Fruit fly (Drosophila melanogaster): ENCODE measurements around the gene CG5280.

The CG5280 gene

DNA sequence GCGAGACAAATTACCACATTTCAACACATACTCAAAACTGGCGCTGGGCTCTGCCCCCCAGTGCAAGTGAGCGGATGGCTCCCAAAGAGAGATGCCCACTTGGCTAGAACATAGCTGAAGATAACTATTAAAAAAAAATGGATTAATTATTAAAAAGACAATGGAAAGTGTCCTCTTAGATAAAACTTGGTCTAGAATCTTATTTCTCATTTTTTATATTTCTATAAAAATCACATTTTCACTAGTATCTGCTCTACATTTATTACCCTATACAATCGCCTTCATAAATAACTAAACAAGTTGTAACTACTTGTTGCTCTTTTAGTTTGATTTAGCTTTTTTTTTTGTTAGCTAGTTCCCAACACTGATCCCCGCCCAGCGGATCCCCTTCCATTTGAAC, 42.8 kb upstream of the CG5280 start (continued):
- 0 out of 2 replicates have a peak, but pooled peaks have one; percentile 8 for TF ChIP-seq CG10959 (GFP tag; IDR thresholded peaks at IDR 0.05)
- TF ChIP-seq sens (GFP tag), result peak; percentile 69
- TF ChIP-seq CG10267 (tag; optimal IDR thresholded peaks at IDR 0.05), result peak; percentile 21
- TF ChIP-seq vvl (GFP tag; IDR thresholded peaks at IDR 0.05), result 0 out of 2 replicates have a peak, but pooled peaks have one; percentile 15
- TF ChIP-seq Dek (tag; optimal IDR thresholded peaks at IDR 0.05), result no peak
- TF ChIP-seq CG6683 (GFP tag; optimal IDR thresholded peaks at IDR 0.05), result no peak
- no peak for TF ChIP-seq nau (GFP tag; optimal IDR thresholded peaks at IDR 0.05)
- peak; percentile 19 for TF ChIP-seq CoRest (tag; optimal IDR thresholded peaks at IDR 0.05)
- TF ChIP-seq CG9609 (GFP tag; optimal IDR thresholded peaks at IDR 0.05), result no peak
- peak; percentile 17 for TF ChIP-seq Hsf (GFP tag; optimal IDR thresholded peaks at IDR 0.05)
- no peak for TF ChIP-seq CG34376 (GFP tag; optimal IDR thresholded peaks at IDR 0.05)
- TF ChIP-seq jigr1 (GFP tag; IDR thresholded peaks at IDR 0.05), result no peak
- TF ChIP-seq BEAF-32 (GFP tag; optimal IDR thresholded peaks at IDR 0.05), result no peak
- TF ChIP-seq Ptx1 (GFP tag; IDR thresholded peaks at IDR 0.05), result peak; percentile 31; the same call in 1 of the 2 replicates
- TF ChIP-seq dmrt11E (tag; optimal IDR thresholded peaks at IDR 0.05), result peak; percentile 58
- peak; percentile 35 for TF ChIP-seq Blimp-1 (GFP tag; optimal IDR thresholded peaks at IDR 0.05)
- TF ChIP-seq Gug (GFP tag; IDR thresholded peaks at IDR 0.05), result no peak
- peak; percentile 35 for TF ChIP-seq CG2678 (tag; optimal IDR thresholded peaks at IDR 0.05)
- peak; percentile 28 for TF ChIP-seq CG18262 (tag; optimal IDR thresholded peaks at IDR 0.05)
- TF ChIP-seq gem (tag; optimal IDR thresholded peaks at IDR 0.05), result peak; percentile 45
- TF ChIP-seq nmo (GFP tag; optimal IDR thresholded peaks at IDR 0.05), result peak; percentile 42
- no peak for TF ChIP-seq Six4 (GFP tag; optimal IDR thresholded peaks at IDR 0.05)
- no peak for TF ChIP-seq chn (GFP tag; optimal IDR thresholded peaks at IDR 0.05)
- TF ChIP-seq exex (tag; optimal IDR thresholded peaks at IDR 0.05), result no peak
- TF ChIP-seq CG10431 (GFP tag; optimal IDR thresholded peaks at IDR 0.05), result no peak
- 0 out of 2 replicates have a peak, but pooled peaks have one; percentile 17 for TF ChIP-seq esg (GFP tag; conservative IDR thresholded peaks at IDR 0.05)
- peak; percentile 5 for TF ChIP-seq CG7839 (tag; optimal IDR thresholded peaks at IDR 0.05)
- peak; percentile 33 for TF ChIP-seq Ssrp (tag; optimal IDR thresholded peaks at IDR 0.05)
- TF ChIP-seq Oli (tag; optimal IDR thresholded peaks at IDR 0.05), result peak; percentile 37
- peak; percentile 57 for TF ChIP-seq phol (tag; optimal IDR thresholded peaks at IDR 0.05)
- TF ChIP-seq CG1233 (GFP tag; optimal IDR thresholded peaks at IDR 0.05), result no peak
- no peak for TF ChIP-seq HmgZ (tag; optimal IDR thresholded peaks at IDR 0.05)
- TF ChIP-seq CG11504 (tag; optimal IDR thresholded peaks at IDR 0.05), result peak; percentile 60
- no peak for TF ChIP-seq sens-2 (GFP tag; IDR thresholded peaks at IDR 0.05)
- peak; percentile 29 for TF ChIP-seq Sox100B (GFP tag; optimal IDR thresholded peaks at IDR 0.05)
- TF ChIP-seq Side (GFP tag; optimal IDR thresholded peaks at IDR 0.05), result no peak
- no peak for TF ChIP-seq disco-r (GFP tag; optimal IDR thresholded peaks at IDR 0.05)
- no peak for TF ChIP-seq CG10543 (GFP tag; optimal IDR thresholded peaks at IDR 0.05)
- TF ChIP-seq CG15269 (tag; optimal IDR thresholded peaks at IDR 0.05), result no peak
- TF ChIP-seq CG6813 (GFP tag; optimal IDR thresholded peaks at IDR 0.05), result no peak
- TF ChIP-seq bsh (GFP tag; optimal IDR thresholded peaks at IDR 0.05), result peak in 1 of 2 experiments; percentile 45
- no peak for TF ChIP-seq onecut (GFP tag; IDR thresholded peaks at IDR 0.05)
- peak; percentile 38 for TF ChIP-seq CG12391 (tag; optimal IDR thresholded peaks at IDR 0.05)
- TF ChIP-seq sqz (GFP tag; optimal IDR thresholded peaks at IDR 0.05), result peak; percentile 9
- peak; percentile 34 for TF ChIP-seq CG2712 (tag; optimal IDR thresholded peaks at IDR 0.05)
- TF ChIP-seq CG17359 (tag; optimal IDR thresholded peaks at IDR 0.05), result peak; percentile 32
- no peak for TF ChIP-seq D (optimal IDR thresholded peaks at IDR 0.05)
- peak; percentile 40 for TF ChIP-seq D (GFP tag; optimal IDR thresholded peaks at IDR 0.05)
- TF ChIP-seq CG6654 (GFP tag; optimal IDR thresholded peaks at IDR 0.05), result peak; percentile 0
- TF ChIP-seq CTCF (GFP tag; optimal IDR thresholded peaks at IDR 0.05), result no peak
- no peak for TF ChIP-seq CG11456 (GFP tag; IDR thresholded peaks at IDR 0.05)
